Worm (Caenorhabditis elegans) whole organism, mixed stage, embryonic: ENCODE results near the gene B0454.8.

Source experiments
- blmp-1 ChIP-seq: fragments of 150-350 bp; optimal IDR thresholded peaks from 2 replicates; lab custom pipeline; 2014; ENCODE audit warnings: missing biosample characterization, missing genetic modification characterization
- ces-1 ChIP-seq: fragments of 150-350 bp; optimal IDR thresholded peaks from 2 replicates; lab custom pipeline; 2014; ENCODE audit warnings: missing biosample characterization, missing genetic modification reagents, missing genetic modification characterization
- elt-3 ChIP-seq: fragments of 150-350 bp; optimal IDR thresholded peaks from 2 replicates; lab custom pipeline; 2014; ENCODE audit warnings: missing biosample characterization, missing genetic modification characterization
- flh-1 ChIP-seq: fragments of 200-800 bp; sonication (Bioruptor generic); optimal IDR thresholded peaks from 2 replicates; lab custom pipeline; 2018; ENCODE audit warnings: mild to moderate bottlenecking, missing genetic modification characterization, moderate library complexity, missing compliant biosample characterization
- mep-1 ChIP-seq: fragments of 150-350 bp; optimal IDR thresholded peaks from 2 replicates; lab custom pipeline; 2017; ENCODE audit warnings: missing biosample characterization, missing genetic modification reagents, missing genetic modification characterization, inconsistent platforms
- mls-2 ChIP-seq: sonication (generic microtip); optimal IDR thresholded peaks from 2 replicates; lab custom pipeline; 2016; ENCODE audit warnings: mild to moderate bottlenecking, missing genetic modification characterization, moderate library complexity, missing compliant biosample characterization
- nhr-12 ChIP-seq: fragments of 150-350 bp; optimal IDR thresholded peaks from 2 replicates; lab custom pipeline; 2014; ENCODE audit warnings: missing biosample characterization, missing genetic modification characterization
- nhr-237 ChIP-seq: fragments of 150-350 bp; optimal IDR thresholded peaks from 2 replicates; lab custom pipeline; 2014; ENCODE audit warnings: missing biosample characterization, missing genetic modification characterization
- nhr-28 ChIP-seq: fragments of 150-350 bp; optimal IDR thresholded peaks from 2 replicates; lab custom pipeline; 2014; ENCODE audit warnings: missing biosample characterization, missing genetic modification characterization
- nhr-76 ChIP-seq: sonication (generic microtip); optimal IDR thresholded peaks from 2 replicates; lab custom pipeline; 2017; ENCODE audit warnings: missing biosample characterization, missing genetic modification characterization
- pha-4 ChIP-seq: fragments of 150-350 bp; optimal IDR thresholded peaks from 2 replicates; lab custom pipeline; 2018; ENCODE audit warnings: missing biosample characterization, missing genetic modification reagents, missing genetic modification characterization
- snpc-4 ChIP-seq: fragments of 150-350 bp; optimal IDR thresholded peaks from 2 replicates; lab custom pipeline; 2014; ENCODE audit warnings: missing biosample characterization, missing genetic modification characterization
- unc-62 ChIP-seq: fragments of 150-350 bp; optimal IDR thresholded peaks from 2 replicates; lab custom pipeline; 2014; ENCODE audit warnings: missing biosample characterization, missing genetic modification reagents, missing genetic modification characterization

DNA sequence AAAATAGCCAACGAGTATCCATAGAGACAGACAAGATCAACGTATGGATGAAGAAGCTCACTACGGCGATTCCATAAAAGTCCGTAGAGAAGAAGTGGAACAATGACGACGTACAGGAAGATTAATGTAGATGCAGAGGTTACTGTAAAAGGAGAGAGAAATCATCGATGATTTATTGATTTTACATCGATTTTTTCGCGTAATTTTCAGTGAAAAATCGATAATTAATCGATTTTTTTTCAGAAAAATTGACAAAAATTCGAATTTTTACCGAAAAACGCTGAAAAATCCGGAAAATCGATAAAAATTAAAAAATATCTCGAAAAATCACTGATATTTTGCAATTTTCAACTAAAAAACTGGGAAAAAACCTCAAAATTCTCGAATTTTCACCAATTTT is 23.1 kb upstream of the B0454.8 start:
- no peak for TF ChIP-seq ces-1
- no peak for TF ChIP-seq snpc-4
- no peak for TF ChIP-seq elt-3 (tag; lab: Kevin White, UChicago)
- no peak for TF ChIP-seq mls-2 (tag; lab: Kevin White, UChicago)
- no peak for TF ChIP-seq blmp-1 (tag; lab: Kevin White, UChicago)
- no peak for TF ChIP-seq nhr-76 (tag; lab: Kevin White, UChicago)
- no peak for TF ChIP-seq unc-62
- no peak for TF ChIP-seq pha-4 (tag; lab: Kevin White, UChicago)
- TF ChIP-seq mep-1 (tag; lab: Kevin White, UChicago): no peak
- no peak for TF ChIP-seq nhr-28
- TF ChIP-seq nhr-12 (tag; lab: Kevin White, UChicago): no peak
- no peak for TF ChIP-seq flh-1
- no peak for TF ChIP-seq nhr-237 (tag; lab: Kevin White, UChicago)
